Worm (Caenorhabditis elegans): Measurements from ENCODE around the gene VM106R.1.
A peak's percentile ranks its signal among the peaks of the same experiment; 100 is the strongest.

Gene VM106R.1

ce11 chrII:10867219-10867618 lies 38.2 kb upstream of the VM106R.1 start:
- TF ChIP-seq unc-120 (tag; optimal IDR thresholded peaks at IDR 0.05; ENCODE audit: poor library complexity, severe bottlenecking) (peak; percentile 43), pha-4 (tag; optimal IDR thresholded peaks at IDR 0.05) (no peak), unc-62 (GFP tag; optimal IDR thresholded peaks at IDR 0.05) (peak; percentile 13)

- no peak for TF ChIP-seq M03D4.4 (tag; optimal IDR thresholded peaks at IDR 0.05)
- no peak for TF ChIP-seq mab-5 (tag; optimal IDR thresholded peaks at IDR 0.05)
- no peak for TF ChIP-seq blmp-1 (tag; optimal IDR thresholded peaks at IDR 0.05)
- TF ChIP-seq pha-4 (tag; optimal IDR thresholded peaks at IDR 0.05): no peak
- TF ChIP-seq hlh-1 (tag; optimal IDR thresholded peaks at IDR 0.05): peak; percentile 1
- no peak for TF ChIP-seq elt-1 (tag; optimal IDR thresholded peaks at IDR 0.05; ENCODE audit: borderline replicate concordance, insufficient read depth)
Measured at ce11 chrII:10862749-10863656, 34.0 kb upstream of the VM106R.1 start.

- TF ChIP-seq snpc-4 (tag; optimal IDR thresholded peaks at IDR 0.05) (no peak), flh-1 (GFP tag; optimal IDR thresholded peaks at IDR 0.05) (no peak), nhr-76 (tag; optimal IDR thresholded peaks at IDR 0.05) (no peak), mep-1 (tag; optimal IDR thresholded peaks at IDR 0.05) (no peak), nhr-2 (tag; optimal IDR thresholded peaks at IDR 0.05) (no peak), ham-2 (GFP tag; optimal IDR thresholded peaks at IDR 0.05) (no peak), sem-2 (GFP tag; optimal IDR thresholded peaks at IDR 0.05) (no peak), M03D4.4 (tag; optimal IDR thresholded peaks at IDR 0.05) (no peak), unc-120 (tag; optimal IDR thresholded peaks at IDR 0.05; ENCODE audit: poor library complexity, severe bottlenecking) (no peak), ces-1 (GFP tag; optimal IDR thresholded peaks at IDR 0.05) (no peak), ceh-43 (GFP tag; optimal IDR thresholded peaks at IDR 0.05) (no peak), ceh-83 (GFP tag; optimal IDR thresholded peaks at IDR 0.05) (no peak)
Measured at ce11 chrII:10861723-10862486, 32.9 kb upstream of the VM106R.1 start.

ce11 chrII:10861305-10861704 lies 32.3 kb upstream of the VM106R.1 start:
- TF ChIP-seq unc-62 (GFP tag; optimal IDR thresholded peaks at IDR 0.05) (no peak), pha-4 (tag; optimal IDR thresholded peaks at IDR 0.05) (no peak), mab-5 (tag; optimal IDR thresholded peaks at IDR 0.05) (no peak), flh-1 (GFP tag; optimal IDR thresholded peaks at IDR 0.05) (no peak), nhr-12 (tag; optimal IDR thresholded peaks at IDR 0.05) (no peak), unc-39 (tag; optimal IDR thresholded peaks at IDR 0.05) (no peak), tbx-8 (GFP tag; optimal IDR thresholded peaks at IDR 0.05) (no peak), M03D4.4 (tag; optimal IDR thresholded peaks at IDR 0.05) (no peak), bed-3 (GFP tag; optimal IDR thresholded peaks at IDR 0.05) (no peak), ces-1 (GFP tag; optimal IDR thresholded peaks at IDR 0.05) (no peak), blmp-1 (tag; optimal IDR thresholded peaks at IDR 0.05) (no peak), ztf-11 (tag; optimal IDR thresholded peaks at IDR 0.05) (no peak), ceh-83 (GFP tag; optimal IDR thresholded peaks at IDR 0.05) (no peak)

ce11 chrII:10860840-10861239 lies 31.9 kb upstream of the VM106R.1 start, which contains the start of gene M106.3:
M106.3 (minus strand) TSS chrII:10860909.
- TF ChIP-seq nhr-76 (tag; optimal IDR thresholded peaks at IDR 0.05) (no peak), nhr-12 (tag; optimal IDR thresholded peaks at IDR 0.05) (no peak)

ce11 chrII:10859359-10859758 lies 30.4 kb upstream of the VM106R.1 start:
- no peak for TF ChIP-seq hlh-1 (tag; optimal IDR thresholded peaks at IDR 0.05)
- TF ChIP-seq elt-3 (tag; optimal IDR thresholded peaks at IDR 0.05): no peak
- TF ChIP-seq drap-1 (GFP tag; optimal IDR thresholded peaks at IDR 0.05): no peak

Measured in whole organism, mixed stage, embryonic.